Fruit fly (Drosophila melanogaster): ENCODE results near the gene btn.

btn gene

DNA sequence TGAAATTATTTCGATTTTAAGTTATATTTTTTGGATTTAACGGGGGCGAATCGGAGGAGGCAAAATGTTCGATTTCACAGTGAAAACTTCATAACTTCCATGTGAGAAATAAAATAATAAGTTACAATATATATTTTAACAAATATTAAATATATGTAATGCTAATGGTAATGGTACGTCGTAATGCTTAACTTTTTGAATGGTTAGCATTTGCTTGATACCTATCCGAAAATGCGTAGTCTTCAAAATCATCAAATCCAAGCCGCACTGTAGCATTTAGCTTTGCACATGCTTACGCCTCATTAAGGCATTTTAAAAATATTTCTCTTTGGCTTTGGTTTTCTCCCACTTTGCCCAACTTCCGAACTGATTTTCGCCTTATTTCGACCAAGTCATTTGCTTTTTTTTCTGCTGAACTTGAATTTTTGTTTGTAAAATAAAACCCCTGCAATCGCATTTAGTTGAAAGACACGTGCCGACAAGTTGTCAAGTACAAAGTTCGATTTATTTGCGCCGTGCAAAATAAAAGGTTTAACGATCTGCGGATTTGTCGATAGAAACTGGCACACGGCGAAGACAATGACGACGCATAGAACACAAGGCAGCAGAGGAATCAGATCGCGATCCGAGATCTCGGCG is 43.5 kb downstream of the btn start:
- peak; percentile 35 for TF ChIP-seq Mnt (GFP tag; optimal IDR thresholded peaks at IDR 0.05)
- TF ChIP-seq CG11617 (GFP tag; optimal IDR thresholded peaks at IDR 0.05): no peak
- peak; percentile 92 for TF ChIP-seq tj (GFP tag; optimal IDR thresholded peaks at IDR 0.05)
- peak; percentile 53 for TF ChIP-seq bab1 (GFP tag; optimal IDR thresholded peaks at IDR 0.05)

DNA sequence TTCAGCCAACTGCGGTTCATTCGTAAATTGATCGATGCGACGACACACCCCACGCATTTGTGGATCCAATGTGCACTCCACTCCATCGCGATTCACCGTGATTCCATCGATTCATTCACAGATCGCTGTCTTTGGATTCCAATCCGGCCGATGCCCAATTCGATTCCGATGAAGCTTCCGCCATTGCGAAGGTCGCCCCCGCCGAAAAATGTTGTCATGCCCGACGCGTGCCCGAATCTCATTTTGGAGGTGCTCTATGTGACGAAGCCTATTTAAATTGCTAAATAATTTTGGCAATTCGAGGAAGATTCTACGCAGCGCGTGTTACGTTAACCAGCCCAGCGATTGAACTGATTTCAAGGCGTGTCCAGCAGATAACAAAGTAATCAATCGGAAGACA is 45.7 kb downstream of the btn start:
- no peak for TF ChIP-seq CG5204 (GFP tag; optimal IDR thresholded peaks at IDR 0.05)
- no peak for TF ChIP-seq Mnt (GFP tag; optimal IDR thresholded peaks at IDR 0.05)
- TF ChIP-seq Hr96 (GFP tag; optimal IDR thresholded peaks at IDR 0.05): no peak
- TF ChIP-seq cic (GFP tag; optimal IDR thresholded peaks at IDR 0.05): no peak
- no peak for TF ChIP-seq CG12768 (GFP tag; optimal IDR thresholded peaks at IDR 0.05)

DNA sequence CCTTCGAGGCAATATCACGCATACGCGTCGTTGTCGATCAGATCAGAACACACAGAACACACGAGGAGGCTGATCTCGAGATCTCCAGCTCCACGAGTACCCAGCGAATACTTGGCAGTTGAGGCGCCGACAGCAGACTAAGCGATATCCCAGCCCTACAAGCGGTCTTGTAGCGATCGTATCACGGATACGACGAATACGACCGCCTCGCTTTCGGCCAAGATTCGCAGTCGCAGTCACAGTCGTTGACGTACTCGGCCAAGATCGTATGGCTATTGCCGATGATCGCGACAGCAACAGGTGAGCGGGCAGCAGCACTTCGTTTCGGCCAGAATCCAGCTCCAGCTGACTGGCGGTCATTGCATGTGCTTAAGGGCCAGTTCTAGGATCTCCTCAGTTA is 46.7 kb downstream of the btn start, which contains the start of gene CG5326:
Gene CG5326, minus strand, starts transcription at position 158 of the 400 bp plus-strand sequence.
- peak; percentile 76 for TF ChIP-seq tj (GFP tag; optimal IDR thresholded peaks at IDR 0.05)
- TF ChIP-seq bab1 (GFP tag; optimal IDR thresholded peaks at IDR 0.05): no peak
- no peak for TF ChIP-seq Crg-1 (GFP tag; optimal IDR thresholded peaks at IDR 0.05)
- TF ChIP-seq cic (GFP tag; optimal IDR thresholded peaks at IDR 0.05): no peak

DNA sequence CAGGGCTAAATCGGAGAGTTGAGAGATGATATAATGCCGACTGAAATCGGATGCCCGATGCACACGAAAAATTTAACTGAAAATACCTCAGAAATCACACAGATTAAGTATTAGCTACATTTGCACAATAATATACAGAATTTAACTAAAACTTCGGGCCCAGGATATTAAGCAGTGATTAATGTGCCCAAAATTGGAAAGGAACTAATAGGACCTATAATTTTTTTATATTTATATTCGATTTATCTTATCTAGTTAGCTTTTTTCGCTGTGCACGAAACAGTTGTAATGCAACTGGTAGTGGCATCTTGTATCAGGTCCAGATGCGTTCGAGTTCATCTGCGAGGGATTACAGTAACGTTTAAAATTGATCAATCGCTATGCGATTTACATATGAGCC is 47.5 kb downstream of the btn start:
- TF ChIP-seq cic (GFP tag; optimal IDR thresholded peaks at IDR 0.05): no peak
- no peak for TF ChIP-seq ovo (GFP tag; optimal IDR thresholded peaks at IDR 0.05)
- TF ChIP-seq tj (GFP tag; optimal IDR thresholded peaks at IDR 0.05): no peak

DNA sequence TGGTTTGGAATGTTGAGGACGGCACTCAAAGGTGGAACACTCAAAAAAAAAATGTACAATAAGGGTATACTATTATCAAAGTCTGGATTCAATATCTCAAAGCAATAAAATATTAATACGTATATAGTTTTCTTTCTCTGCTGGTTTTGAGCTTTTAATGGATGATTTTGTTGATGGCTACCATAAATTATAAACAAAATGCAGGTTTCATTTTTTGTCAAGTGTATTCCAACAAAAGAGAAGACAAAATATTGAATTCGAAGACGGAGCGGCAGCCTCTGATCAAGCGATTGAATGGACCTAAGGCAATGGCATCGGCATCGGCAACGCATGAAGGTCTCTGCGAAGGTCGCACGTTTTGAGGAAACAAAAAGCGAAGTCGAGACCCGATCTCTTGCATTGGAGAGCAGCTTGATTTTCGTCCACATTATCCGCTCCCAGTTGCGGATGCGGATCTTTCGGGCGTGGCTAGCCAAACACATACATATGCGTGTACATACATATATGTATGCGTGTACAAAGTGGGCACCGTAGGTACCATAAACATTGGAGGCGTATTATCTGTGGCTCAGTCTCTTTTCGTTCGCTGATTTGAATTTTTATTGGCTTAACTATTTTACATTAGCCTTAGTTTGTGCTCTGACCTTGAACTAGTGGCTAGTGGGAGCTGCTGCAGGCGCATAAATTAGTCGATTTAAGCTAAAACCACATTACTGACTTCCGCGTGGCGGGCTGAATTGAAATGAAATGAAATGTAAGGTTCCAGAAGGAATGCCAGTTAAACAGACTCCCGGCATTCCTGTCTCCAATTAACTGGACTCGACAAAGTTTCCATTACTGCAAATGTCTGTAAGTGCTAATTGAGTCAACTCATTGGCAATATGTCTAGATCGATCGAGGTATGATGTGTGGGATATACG is 49.7 kb downstream of the btn start:
- TF ChIP-seq CG5204 (GFP tag; optimal IDR thresholded peaks at IDR 0.05): no peak
- no peak for TF ChIP-seq CG33017 (tag; optimal IDR thresholded peaks at IDR 0.05)
- no peak for TF ChIP-seq Clk (GFP tag; optimal IDR thresholded peaks at IDR 0.05)
- no peak for TF ChIP-seq cic (GFP tag; optimal IDR thresholded peaks at IDR 0.05)
- TF ChIP-seq pad (GFP tag; optimal IDR thresholded peaks at IDR 0.05): no peak
- no peak for TF ChIP-seq kay (GFP tag; ENCODE audit: borderline replicate concordance)
- no peak for TF ChIP-seq CG1620 (GFP tag; optimal IDR thresholded peaks at IDR 0.05)
